Fruit fly (Drosophila melanogaster): ENCODE measurements around the gene CG18666.

CG18666 gene

dm6 chr2L:11061155-11061554 is 26.6 kb downstream of the CG18666 start (continued):
- TF ChIP-seq NK7.1 (GFP tag; optimal IDR thresholded peaks at IDR 0.05) (no peak), dimm (GFP tag; IDR thresholded peaks at IDR 0.05) (no peak), wdn (GFP tag; IDR thresholded peaks at IDR 0.05) (no peak), CG15479 (GFP tag; optimal IDR thresholded peaks at IDR 0.05) (peak; percentile 63), CG10431 (GFP tag; optimal IDR thresholded peaks at IDR 0.05) (no peak), CG3163 (GFP tag; optimal IDR thresholded peaks at IDR 0.05) (peak; percentile 9), D19A (tag; optimal IDR thresholded peaks at IDR 0.05) (no peak), CG12769 (tag; optimal IDR thresholded peaks at IDR 0.05) (peak; percentile 78), luna (GFP tag; optimal IDR thresholded peaks at IDR 0.05) (no peak), CG9797 (GFP tag; optimal IDR thresholded peaks at IDR 0.05) (no peak), CG10565 (GFP tag; optimal IDR thresholded peaks at IDR 0.05) (no peak), Hr78 (GFP tag; optimal IDR thresholded peaks at IDR 0.05) (peak in 1 of 2 experiments; percentile 98), CG6689 (GFP tag; IDR thresholded peaks at IDR 0.05) (no peak), nmo (GFP tag; optimal IDR thresholded peaks at IDR 0.05) (no peak), E2f2 (GFP tag; IDR thresholded peaks at IDR 0.05) (no peak), tup (GFP tag; optimal IDR thresholded peaks at IDR 0.05) (no peak), NC2α (GFP tag; optimal IDR thresholded peaks at IDR 0.05) (no peak), CG3847 (GFP tag; IDR thresholded peaks at IDR 0.05) (no peak), Dip2 (GFP tag; IDR thresholded peaks at IDR 0.05) (no peak), Hr39 (optimal IDR thresholded peaks at IDR 0.05) (no peak), Lpt (GFP tag; optimal IDR thresholded peaks at IDR 0.05) (no peak), cg (GFP tag; optimal IDR thresholded peaks at IDR 0.05) (peak; percentile 84), CG10979 (tag; optimal IDR thresholded peaks at IDR 0.05) (no peak), CG4617 (GFP tag; optimal IDR thresholded peaks at IDR 0.05; ENCODE audit: borderline replicate concordance) (no peak), cato (GFP tag; optimal IDR thresholded peaks at IDR 0.05; ENCODE audit: borderline replicate concordance) (no peak), CG32532 (GFP tag; IDR thresholded peaks at IDR 0.05) (no peak), CG34422 (GFP tag; IDR thresholded peaks at IDR 0.05) (no peak), yki (optimal IDR thresholded peaks at IDR 0.05) (no peak), bowl (GFP tag; IDR thresholded peaks at IDR 0.05) (no peak), twi (tag; optimal IDR thresholded peaks at IDR 0.05) (peak; percentile 43), vvl (GFP tag; IDR thresholded peaks at IDR 0.05) (peak; percentile 56), dati (GFP tag; IDR thresholded peaks at IDR 0.05) (no peak), CG17612 (GFP tag; IDR thresholded peaks at IDR 0.05) (no peak), Aef1 (GFP tag; IDR thresholded peaks at IDR 0.05) (no peak), Hr51 (GFP tag; optimal IDR thresholded peaks at IDR 0.05) (no peak), org-1 (GFP tag; optimal IDR thresholded peaks at IDR 0.05) (no peak), chinmo (GFP tag; IDR thresholded peaks at IDR 0.05; ENCODE audit: partially characterized antibody) (peak; percentile 74; the same call in 2 of the 4 replicates), CG8359 (GFP tag; optimal IDR thresholded peaks at IDR 0.05; ENCODE audit: borderline replicate concordance) (no peak), zfh1 (GFP tag; IDR thresholded peaks at IDR 0.05) (no peak), zfh2 (GFP tag; optimal IDR thresholded peaks at IDR 0.05) (no peak), knrl (GFP tag; IDR thresholded peaks at IDR 0.05; ENCODE audit: partially characterized antibody) (no peak), tio (GFP tag; optimal IDR thresholded peaks at IDR 0.05) (no peak), CG1233 (GFP tag; optimal IDR thresholded peaks at IDR 0.05) (no peak)

All from whole organism, embryonic.